Fruit fly (Drosophila melanogaster) whole organism, embryonic: ENCODE results near the gene CG10208.

Experiments used
- Adf1 ChIP-seq: fragments of 200-800 bp; sonication (Bioruptor generic); IDR thresholded peaks from 2 replicates; pipeline ENCODE4 v1.3.6; 2022; ENCODE audit warnings: missing biosample characterization, missing genetic modification characterization
- Awh ChIP-seq: fragments of 200-800 bp; sonication (Bioruptor generic); IDR thresholded peaks from 2 replicates; pipeline ENCODE4, ENCODE4 v1.3.6; 2022; ENCODE audit warnings: missing biosample characterization, missing genetic modification characterization
- CG11696 ChIP-seq: fragments of 200-800 bp; sonication (Bioruptor generic); IDR thresholded peaks from 2 replicates; pipeline ENCODE4 v1.3.6; 2022; ENCODE audit warnings: missing biosample characterization, missing genetic modification characterization
- CG12071 ChIP-seq: fragments of 200-800 bp; sonication (Bioruptor generic); optimal IDR thresholded peaks from 3 replicates; lab custom pipeline; 2018; ENCODE audit warnings: missing biosample characterization, mild to moderate bottlenecking, missing genetic modification characterization
- CG12155 ChIP-seq: fragments of 200-800 bp; sonication (Bioruptor generic); optimal IDR thresholded peaks from 3 replicates; lab custom pipeline; 2016; ENCODE audit warnings: missing biosample characterization, missing genetic modification characterization
- CG12744 ChIP-seq: fragments of 200-800 bp; sonication (Bioruptor generic); optimal IDR thresholded peaks from 2 replicates; lab custom pipeline; 2016; ENCODE audit warnings: missing biosample characterization, missing genetic modification characterization
- CG13624 ChIP-seq: fragments of 200-800 bp; sonication (Bioruptor generic); optimal IDR thresholded peaks from 2 replicates; lab custom pipeline; 2016; ENCODE audit warnings: missing biosample characterization, missing genetic modification characterization
- CG13775 ChIP-seq: fragments of 200-800 bp; sonication (Bioruptor generic); optimal IDR thresholded peaks from 3 replicates; lab custom pipeline; 2017; ENCODE audit warnings: missing biosample characterization, mild to moderate bottlenecking, missing genetic modification characterization
- CG14050 ChIP-seq: fragments of 200-800 bp; sonication (Bioruptor generic); IDR thresholded peaks from 3 replicates; pipeline ENCODE4 v1.3.6; 2022; ENCODE audit warnings: missing biosample characterization, missing genetic modification characterization
- CG14441 ChIP-seq: fragments of 200-800 bp; sonication (Bioruptor generic); IDR thresholded peaks from 2 replicates; pipeline ENCODE4 v1.3.6; 2022; ENCODE audit warnings: missing biosample characterization, missing genetic modification characterization
- CG15073 ChIP-seq: fragments of 200-800 bp; sonication (Bioruptor generic); optimal IDR thresholded peaks from 2 replicates; lab custom pipeline; 2016; ENCODE audit warnings: missing biosample characterization, missing genetic modification characterization
- CG1647 ChIP-seq: fragments of 200-800 bp; sonication (Bioruptor generic); optimal IDR thresholded peaks from 3 replicates; lab custom pipeline; 2016; ENCODE audit warnings: missing biosample characterization, missing genetic modification characterization
- CG16779 ChIP-seq: fragments of 200-800 bp; sonication (Bioruptor generic); IDR thresholded peaks from 2 replicates; pipeline ENCODE4 v1.3.6; 2022; ENCODE audit warnings: missing biosample characterization, missing genetic modification characterization
- CG17385 ChIP-seq: fragments of 200-800 bp; sonication (Bioruptor generic); optimal IDR thresholded peaks from 3 replicates; lab custom pipeline; 2018; ENCODE audit warnings: missing biosample characterization, mild to moderate bottlenecking, missing genetic modification characterization
- CG17912 ChIP-seq: fragments of 200-800 bp; sonication (Bioruptor generic); optimal IDR thresholded peaks from 2 replicates; lab custom pipeline; 2018; ENCODE audit warnings: missing biosample characterization, mild to moderate bottlenecking, missing genetic modification characterization
- CG2889 ChIP-seq: fragments of 200-800 bp; sonication (Bioruptor generic); IDR thresholded peaks from 3 replicates; pipeline ENCODE4 v1.3.6; 2022; ENCODE audit warnings: missing biosample characterization, missing genetic modification characterization
- CG3163 ChIP-seq: fragments of 200-800 bp; sonication (Bioruptor generic); optimal IDR thresholded peaks from 3 replicates; lab custom pipeline; 2016; ENCODE audit warnings: missing biosample characterization, missing genetic modification characterization
- CG34376 ChIP-seq: fragments of 200-800 bp; sonication (Bioruptor generic); optimal IDR thresholded peaks from 2 replicates; lab custom pipeline; 2018; ENCODE audit warnings: missing biosample characterization, mild to moderate bottlenecking, missing genetic modification characterization
- CG6175 ChIP-seq: fragments of 200-800 bp; sonication (Bioruptor generic); IDR thresholded peaks from 3 replicates; pipeline ENCODE4 v1.3.6; 2022; ENCODE audit warnings: missing biosample characterization, missing genetic modification characterization
- CG6654 ChIP-seq: fragments of 200-800 bp; sonication (Bioruptor generic); optimal IDR thresholded peaks from 2 replicates; lab custom pipeline; 2017; ENCODE audit warnings: missing biosample characterization, mild to moderate bottlenecking, missing genetic modification characterization
- CG6813 ChIP-seq: fragments of 200-800 bp; sonication (Bioruptor generic); optimal IDR thresholded peaks from 2 replicates; lab custom pipeline; 2017; ENCODE audit warnings: missing biosample characterization, missing genetic modification characterization, mild to moderate bottlenecking, moderate library complexity, missing genetic modification reagents
- CG7372 ChIP-seq: fragments of 200-800 bp; sonication (Bioruptor generic); IDR thresholded peaks from 2 replicates; pipeline ENCODE4 v1.3.6; 2022; ENCODE audit warnings: missing biosample characterization, missing genetic modification characterization
- CG7786 ChIP-seq: fragments of 200-800 bp; sonication (Bioruptor generic); optimal IDR thresholded peaks from 2 replicates; lab custom pipeline; 2016; ENCODE audit warnings: missing biosample characterization, missing genetic modification characterization
- CG7839 ChIP-seq: fragments of 200-800 bp; sonication (Bioruptor generic); optimal IDR thresholded peaks from 3 replicates; lab custom pipeline; 2018; ENCODE audit warnings: missing biosample characterization, mild to moderate bottlenecking, missing genetic modification characterization, moderate library complexity
- CG7928 ChIP-seq: fragments of 200-800 bp; sonication (Bioruptor generic); optimal IDR thresholded peaks from 2 replicates; lab custom pipeline; 2017; ENCODE audit warnings: missing biosample characterization, mild to moderate bottlenecking, missing genetic modification characterization
- CTCF ChIP-seq: fragments of 200-800 bp; sonication (Bioruptor generic); optimal IDR thresholded peaks from 2 replicates; lab custom pipeline; 2017; ENCODE audit warnings: missing biosample characterization, mild to moderate bottlenecking, missing genetic modification characterization, moderate library complexity
- Dbx ChIP-seq: fragments of 200-800 bp; sonication (Bioruptor generic); IDR thresholded peaks from 3 replicates; pipeline ENCODE4 v1.3.6; 2022; ENCODE audit warnings: missing biosample characterization, missing genetic modification characterization
- E2f1 ChIP-seq: fragments of 200-800 bp; sonication (Bioruptor generic); IDR thresholded peaks from 2 replicates; pipeline ENCODE4 v1.3.6; 2022; ENCODE audit warnings: missing biosample characterization, missing genetic modification characterization
- Ets97D ChIP-seq: fragments of 200-800 bp; sonication (Bioruptor generic); optimal IDR thresholded peaks from 3 replicates; lab custom pipeline; 2016; ENCODE audit warnings: missing biosample characterization, missing genetic modification characterization
- GATAe ChIP-seq: fragments of 200-800 bp; sonication (Bioruptor generic); conservative IDR thresholded peaks from 2 replicates; pipeline ENCODE4 v1.3.6; 2022; ENCODE audit warnings: missing biosample characterization, missing genetic modification characterization
- Gug ChIP-seq: fragments of 200-800 bp; sonication (Bioruptor generic); IDR thresholded peaks from 4 replicates; pipeline ENCODE4 v1.3.6; 2022; ENCODE audit warnings: missing biosample characterization, missing genetic modification characterization
- HHEX ChIP-seq: fragments of 200-800 bp; sonication (Bioruptor generic); optimal IDR thresholded peaks from 3 replicates; lab custom pipeline; 2017; ENCODE audit warnings: missing biosample characterization, mild to moderate bottlenecking, missing genetic modification characterization, missing genetic modification reagents
- HmgD ChIP-seq: fragments of 200-800 bp; sonication (Bioruptor generic); optimal IDR thresholded peaks from 3 replicates; lab custom pipeline; 2016; ENCODE audit warnings: missing biosample characterization, missing genetic modification characterization
- Hmx ChIP-seq: fragments of 200-800 bp; sonication (Bioruptor generic); optimal IDR thresholded peaks from 2 replicates; lab custom pipeline; 2016; ENCODE audit warnings: missing biosample characterization, missing genetic modification characterization
- Hr39 ChIP-seq: fragments of >200 bp; optimal IDR thresholded peaks from 2 replicates; lab custom pipeline; 2017
- PHDP ChIP-seq: fragments of 200-800 bp; sonication (Bioruptor generic); optimal IDR thresholded peaks from 3 replicates; lab custom pipeline; 2018; ENCODE audit warnings: missing biosample characterization, mild to moderate bottlenecking, missing genetic modification characterization, moderate library complexity
- Ssrp ChIP-seq: fragments of 200-800 bp; sonication (Bioruptor generic); optimal IDR thresholded peaks from 2 replicates; lab custom pipeline; 2018; ENCODE audit warnings: missing biosample characterization, mild to moderate bottlenecking, missing genetic modification characterization, moderate library complexity
- bbx ChIP-seq: fragments of 200-800 bp; sonication (Bioruptor generic); IDR thresholded peaks from 2 replicates; pipeline ENCODE4 v1.3.6; 2022; ENCODE audit warnings: missing biosample characterization, missing genetic modification characterization; ENCODE audit not compliant: partially characterized antibody
- dmrt99B ChIP-seq: fragments of 200-800 bp; sonication (Bioruptor generic); optimal IDR thresholded peaks from 2 replicates; lab custom pipeline; 2018; ENCODE audit warnings: missing biosample characterization, mild to moderate bottlenecking, missing genetic modification characterization, moderate library complexity
- exex ChIP-seq: fragments of 200-800 bp; sonication (Bioruptor generic); optimal IDR thresholded peaks from 4 replicates; lab custom pipeline; 2018; ENCODE audit warnings: missing biosample characterization, mild to moderate bottlenecking, missing genetic modification characterization, moderate library complexity
- lab ChIP-seq: fragments of 200-800 bp; sonication (Bioruptor generic); optimal IDR thresholded peaks from 3 replicates; lab custom pipeline; 2017; ENCODE audit warnings: missing biosample characterization, missing genetic modification characterization, mild to moderate bottlenecking, moderate library complexity, missing genetic modification reagents
- lmd ChIP-seq: fragments of 200-800 bp; sonication (Bioruptor generic); IDR thresholded peaks from 2 replicates; pipeline ENCODE4 v1.3.6; 2022; ENCODE audit warnings: missing biosample characterization, missing genetic modification characterization
- maf-S ChIP-seq: fragments of 200-800 bp; sonication (Bioruptor generic); optimal IDR thresholded peaks from 2 replicates; lab custom pipeline; 2016; ENCODE audit warnings: missing biosample characterization, missing genetic modification characterization
- nau ChIP-seq: fragments of 200-800 bp; sonication (Bioruptor generic); optimal IDR thresholded peaks from 3 replicates; lab custom pipeline; 2017; ENCODE audit warnings: missing biosample characterization, mild to moderate bottlenecking, missing genetic modification characterization, missing genetic modification reagents
- odd ChIP-seq: fragments of 200-800 bp; sonication (Bioruptor generic); optimal IDR thresholded peaks from 2 replicates; lab custom pipeline; 2017; ENCODE audit warnings: missing biosample characterization, mild to moderate bottlenecking, missing genetic modification characterization
- org-1 ChIP-seq: fragments of 200-800 bp; sonication (Bioruptor generic); optimal IDR thresholded peaks from 2 replicates; lab custom pipeline; 2017; ENCODE audit warnings: missing biosample characterization, missing genetic modification characterization
- pb ChIP-seq: fragments of 200-800 bp; sonication (Bioruptor generic); optimal IDR thresholded peaks from 3 replicates; lab custom pipeline; 2016; ENCODE audit warnings: missing biosample characterization, missing genetic modification characterization
- schlank ChIP-seq: fragments of 200-800 bp; sonication (Bioruptor generic); optimal IDR thresholded peaks from 2 replicates; lab custom pipeline; 2018; ENCODE audit warnings: missing biosample characterization, mild to moderate bottlenecking, missing genetic modification characterization
- sd ChIP-seq: fragments of 200-800 bp; sonication (Bioruptor generic); optimal IDR thresholded peaks from 3 replicates; lab custom pipeline; 2018; ENCODE audit warnings: missing biosample characterization, mild to moderate bottlenecking, missing genetic modification characterization, moderate library complexity
- slbo ChIP-seq: fragments of 200-800 bp; sonication (Bioruptor generic); IDR thresholded peaks from 2 replicates; pipeline ENCODE4 v1.3.6; 2022; ENCODE audit warnings: missing biosample characterization, missing genetic modification characterization
- stwl ChIP-seq: fragments of 200-800 bp; sonication (Bioruptor generic); optimal IDR thresholded peaks from 3 replicates; lab custom pipeline; 2018; ENCODE audit warnings: missing biosample characterization, mild to moderate bottlenecking, missing genetic modification characterization, moderate library complexity
- vfl ChIP-seq: fragments of 200-800 bp; sonication (Bioruptor generic); optimal IDR thresholded peaks from 2 replicates; lab custom pipeline; 2016; ENCODE audit warnings: missing biosample characterization, missing genetic modification characterization

Gene CG10208

DNA sequence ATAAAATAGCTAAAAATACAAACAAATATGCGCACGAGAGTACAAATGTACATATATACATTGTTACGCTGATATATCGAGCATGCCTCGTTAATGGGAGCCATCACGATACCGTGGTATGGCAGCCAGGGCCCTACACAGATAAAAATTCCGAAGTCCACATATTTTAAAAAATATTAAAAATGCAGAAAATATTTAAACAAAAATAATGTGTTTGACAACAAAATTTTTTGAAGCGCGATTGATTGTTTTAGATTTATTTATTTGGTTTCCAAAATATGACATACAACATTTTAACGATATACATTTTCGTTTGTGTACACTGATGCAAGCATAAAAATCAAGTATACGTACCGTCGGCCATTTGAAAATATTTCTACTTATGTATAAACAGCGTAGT is 47.2 kb downstream of the CG10208 start (continued):
- peak; percentile 84 for TF ChIP-seq dmrt99B
- TF ChIP-seq Adf1 (GFP tag; lab: Robert Waterston, UW) = peak; percentile 68
- TF ChIP-seq stwl (tag; lab: Kevin White, UChicago) = no peak
- no peak for TF ChIP-seq CG15073
- peak; percentile 55 for TF ChIP-seq CG7928 (GFP tag; lab: Kevin White, UChicago)
- peak; percentile 74 for TF ChIP-seq GATAe (GFP tag; lab: Robert Waterston, UW)
- no peak for TF ChIP-seq HmgD (GFP tag; lab: Kevin White, UChicago)
- no peak for TF ChIP-seq CG17912 (GFP tag; lab: Kevin White, UChicago)
- peak; percentile 90 for TF ChIP-seq PHDP (tag; lab: Kevin White, UChicago)
- TF ChIP-seq Dbx (GFP tag; lab: Robert Waterston, UW) = peak; percentile 92
- peak; percentile 72 for TF ChIP-seq CG17385 (GFP tag; lab: Kevin White, UChicago)
- peak; percentile 72 for TF ChIP-seq schlank (tag; lab: Kevin White, UChicago)
- TF ChIP-seq lmd (GFP tag; lab: Robert Waterston, UW) = peak; percentile 79
- TF ChIP-seq lab = peak; percentile 95
- peak; percentile 19 for TF ChIP-seq CG6654
- peak; percentile 84 for TF ChIP-seq CG12155 (GFP tag; lab: Kevin White, UChicago)
- TF ChIP-seq maf-S = peak; percentile 73
- peak; percentile 66 for TF ChIP-seq Hmx (GFP tag; lab: Kevin White, UChicago)
- peak; percentile 81 for TF ChIP-seq sd (tag; lab: Kevin White, UChicago)
- TF ChIP-seq bbx (GFP tag; lab: Robert Waterston, UW) = no peak
- TF ChIP-seq exex = peak; percentile 54
- TF ChIP-seq CG14050 (GFP tag; lab: Robert Waterston, UW) = peak; percentile 67
- TF ChIP-seq CTCF (GFP tag; lab: Kevin White, UChicago) = no peak
- peak; percentile 81 for TF ChIP-seq CG7372 (GFP tag; lab: Robert Waterston, UW)
- TF ChIP-seq E2f1 (GFP tag; lab: Robert Waterston, UW) = peak; percentile 73
- TF ChIP-seq CG11696 (GFP tag; lab: Robert Waterston, UW) = peak; percentile 59
- 0 out of 2 replicates have a peak, but pooled peaks have one; percentile 64 for TF ChIP-seq CG16779 (GFP tag; lab: Robert Waterston, UW)
- no peak for TF ChIP-seq Hr39 (lab: Kevin White, UChicago)
- TF ChIP-seq odd (GFP tag; lab: Kevin White, UChicago) = peak; percentile 34
- peak; percentile 65 for TF ChIP-seq CG1647 (GFP tag; lab: Kevin White, UChicago)
- TF ChIP-seq org-1 (GFP tag; lab: Kevin White, UChicago) = peak; percentile 73
- no peak for TF ChIP-seq CG34376 (GFP tag; lab: Kevin White, UChicago)
- TF ChIP-seq CG2889 (GFP tag; lab: Robert Waterston, UW) = peak; percentile 78; the same call in 1 of the 3 replicates
- peak; percentile 81 for TF ChIP-seq CG13775 (GFP tag; lab: Kevin White, UChicago)
- peak; percentile 78 for TF ChIP-seq CG13624 (GFP tag; lab: Kevin White, UChicago)
- peak; percentile 92 for TF ChIP-seq slbo
- TF ChIP-seq CG12071 = peak; percentile 60
- TF ChIP-seq Ssrp (tag; lab: Kevin White, UChicago) = peak; percentile 44
- peak; percentile 79; the same call in 2 of the 3 replicates for TF ChIP-seq CG6175 (GFP tag; lab: Robert Waterston, UW)
- peak; percentile 40 for TF ChIP-seq CG3163
- TF ChIP-seq nau (GFP tag; lab: Kevin White, UChicago) = peak; percentile 60
- TF ChIP-seq HHEX (GFP tag; lab: Kevin White, UChicago) = peak; percentile 67
- peak; percentile 24 for TF ChIP-seq Ets97D (GFP tag; lab: Kevin White, UChicago)
- peak; percentile 51; the same call in 2 of the 4 replicates for TF ChIP-seq Gug (GFP tag; lab: Robert Waterston, UW)
- TF ChIP-seq Awh (GFP tag; lab: Robert Waterston, UW) = 0 out of 2 replicates have a peak, but pooled peaks have one; percentile 46
- peak; percentile 81 for TF ChIP-seq vfl (GFP tag; lab: Kevin White, UChicago)
- peak; percentile 85 for TF ChIP-seq CG7839 (tag; lab: Kevin White, UChicago)
- TF ChIP-seq CG7786 (GFP tag; lab: Kevin White, UChicago) = peak; percentile 76
- TF ChIP-seq CG6813 (GFP tag; lab: Kevin White, UChicago) = peak; percentile 65
- peak; percentile 53 for TF ChIP-seq CG12744 (GFP tag; lab: Kevin White, UChicago)
- TF ChIP-seq CG14441 (GFP tag; lab: Robert Waterston, UW) = peak; percentile 79
- no peak for TF ChIP-seq pb (GFP tag; lab: Kevin White, UChicago)
